Fruit fly (Drosophila melanogaster): ENCODE results near the gene Arp2.

Gene Arp2

DNA sequence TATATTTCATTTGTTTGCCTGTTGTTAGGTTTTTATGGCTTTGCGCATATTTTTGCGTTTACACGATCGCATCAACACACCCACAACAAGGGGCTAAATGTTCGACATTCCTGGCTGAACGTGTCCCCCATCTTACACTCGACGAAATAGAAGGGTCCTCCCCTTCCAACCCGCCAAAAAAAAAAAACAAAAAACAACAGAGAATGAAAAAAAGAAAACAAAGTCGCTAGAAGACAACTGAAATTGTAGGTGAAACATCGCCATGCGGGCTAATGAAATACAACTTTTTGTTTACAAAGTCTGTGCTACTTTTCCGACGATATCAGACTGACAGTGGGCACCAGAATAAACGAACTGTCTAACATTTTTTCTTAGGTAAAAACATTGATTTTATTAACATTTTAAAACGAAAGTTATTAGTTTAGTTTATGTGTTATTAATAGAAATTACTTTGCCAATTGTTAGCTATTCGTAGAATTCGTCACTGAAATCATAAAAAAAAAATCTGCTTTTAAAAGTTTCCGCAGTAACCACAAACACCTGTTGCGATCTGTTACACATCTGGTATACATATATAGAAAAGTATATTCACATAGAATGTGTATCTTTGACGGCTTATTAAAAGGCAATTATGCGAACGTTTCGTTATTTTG is 16.9 kb upstream of the Arp2 start:
- TF ChIP-seq GATAd (GFP tag; optimal IDR thresholded peaks at IDR 0.05): no peak
- TF ChIP-seq ey (GFP tag; optimal IDR thresholded peaks at IDR 0.05): peak; percentile 21

DNA sequence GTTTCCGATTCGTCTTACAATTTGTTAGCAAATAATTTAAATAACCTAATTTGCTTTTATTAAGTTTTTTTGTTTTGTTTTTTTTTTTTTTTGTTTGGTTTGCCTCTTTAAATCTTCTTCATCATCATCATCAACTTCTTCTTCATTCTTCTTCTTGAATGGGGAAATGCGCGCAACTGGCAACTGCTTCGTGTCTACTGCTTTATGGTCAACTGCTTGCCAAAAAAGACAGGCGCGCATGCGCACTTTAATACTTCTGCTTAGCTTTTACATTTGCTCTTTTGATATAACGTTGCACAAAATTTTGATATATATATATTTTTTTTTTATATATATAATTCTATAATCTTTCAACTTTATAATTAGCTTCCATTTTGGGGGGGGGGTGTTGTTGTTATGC is 11.6 kb upstream of the Arp2 start:
- TF ChIP-seq Hr78 (GFP tag; optimal IDR thresholded peaks at IDR 0.05) (no peak), OdsH (GFP tag; optimal IDR thresholded peaks at IDR 0.05) (no peak), foxo (GFP tag; optimal IDR thresholded peaks at IDR 0.05) (no peak), Mio (GFP tag; optimal IDR thresholded peaks at IDR 0.05) (no peak), Rel (GFP tag; optimal IDR thresholded peaks at IDR 0.05) (no peak), Rel (tag; optimal IDR thresholded peaks at IDR 0.05) (no peak), Hr83 (GFP tag; optimal IDR thresholded peaks at IDR 0.05; ENCODE audit: poor library complexity, severe bottlenecking) (no peak), sv (GFP tag; optimal IDR thresholded peaks at IDR 0.05) (no peak), h (GFP tag; optimal IDR thresholded peaks at IDR 0.05) (no peak), N (GFP tag; optimal IDR thresholded peaks at IDR 0.05) (no peak), Vsx2 (GFP tag; optimal IDR thresholded peaks at IDR 0.05; ENCODE audit: partially characterized antibody) (no peak), HLH106 (tag; optimal IDR thresholded peaks at IDR 0.05) (no peak), Hnf4 (GFP tag; optimal IDR thresholded peaks at IDR 0.05) (no peak)

DNA sequence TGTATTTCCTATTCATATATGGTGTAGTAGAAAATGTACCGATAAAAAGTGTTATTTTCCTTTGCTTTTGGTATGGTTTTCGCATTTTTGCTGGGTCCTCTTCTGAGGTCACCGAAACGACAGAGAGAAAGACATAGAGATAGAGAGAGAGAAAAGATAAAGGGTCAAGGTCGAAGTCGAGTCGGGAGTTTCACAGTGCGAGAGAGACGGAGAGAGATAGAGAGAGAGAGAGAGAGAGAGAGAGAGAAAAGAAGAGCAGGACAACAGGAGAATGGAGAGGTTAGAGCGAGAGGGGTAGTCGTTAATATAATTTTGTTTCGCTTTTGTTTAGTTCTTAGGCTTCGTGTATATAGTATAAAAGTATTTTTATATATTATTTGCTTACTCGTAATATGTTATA is 8.5 kb upstream of the Arp2 start:
- no peak for TF ChIP-seq pan (optimal IDR thresholded peaks at IDR 0.05)
- TF ChIP-seq GATAd (GFP tag; optimal IDR thresholded peaks at IDR 0.05): no peak
- TF ChIP-seq Hnf4 (GFP tag; optimal IDR thresholded peaks at IDR 0.05): no peak
- TF ChIP-seq Dif (GFP tag; optimal IDR thresholded peaks at IDR 0.05; ENCODE audit: partially characterized antibody): no peak
- no peak for TF ChIP-seq sage (GFP tag; optimal IDR thresholded peaks at IDR 0.05)
- TF ChIP-seq br (GFP tag; optimal IDR thresholded peaks at IDR 0.05): no peak
- TF ChIP-seq dmrt93B (GFP tag; optimal IDR thresholded peaks at IDR 0.05): no peak

DNA sequence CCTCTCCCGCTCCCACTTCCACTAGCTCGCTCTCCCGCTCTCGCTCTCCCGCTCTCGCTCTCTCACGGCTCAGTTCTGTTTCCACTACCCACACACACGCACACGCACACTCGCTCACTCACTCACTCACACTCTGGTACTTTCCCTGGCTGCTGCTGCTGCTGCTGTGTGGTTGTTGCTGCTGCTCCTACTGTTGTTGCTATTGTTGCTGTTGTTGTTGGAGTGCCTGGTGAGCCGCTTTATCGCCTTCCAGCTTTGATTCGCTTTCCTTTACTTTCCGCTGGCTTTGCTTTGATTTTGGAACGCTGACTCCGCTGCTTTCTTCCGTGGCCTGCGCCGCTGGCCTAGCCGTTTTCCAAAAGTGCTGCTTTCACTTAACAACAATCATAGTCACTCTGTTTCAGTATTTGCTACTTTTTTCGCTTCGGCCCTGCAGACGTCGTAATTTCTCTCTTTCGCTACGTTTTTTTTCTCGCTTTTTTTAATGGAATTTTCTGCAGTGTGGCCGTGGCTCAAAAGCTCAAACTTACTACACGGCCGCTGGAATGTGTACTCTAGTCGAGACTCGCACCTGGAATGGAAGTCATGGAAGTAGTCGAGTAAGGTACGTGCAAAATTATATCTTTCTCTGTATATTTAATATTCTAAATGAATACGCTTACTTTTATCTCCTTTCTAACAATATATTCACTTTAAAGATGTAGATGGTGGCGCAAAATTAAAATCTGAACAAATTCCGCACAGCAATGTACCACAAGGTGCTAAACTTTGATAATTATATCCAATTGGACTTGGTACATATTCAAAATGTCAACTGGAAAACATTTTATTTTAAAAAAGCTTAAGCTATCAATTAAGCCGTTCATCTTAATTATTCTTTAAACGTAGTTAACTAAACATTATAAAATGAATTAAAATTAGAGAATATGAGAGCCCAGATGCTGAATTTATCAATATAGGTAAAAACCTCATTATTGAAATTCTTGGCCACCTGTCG is 6.0 kb upstream of the Arp2 start, which contains the start of gene Pp2B-14D:
TSS of gene Pp2B-14D (minus strand) at position 503 of the 997 bp plus-strand sequence.
- TF ChIP-seq HLH106 (tag; optimal IDR thresholded peaks at IDR 0.05) (peak; percentile 1), Hr78 (GFP tag; optimal IDR thresholded peaks at IDR 0.05) (peak; percentile 9), Dif (GFP tag; optimal IDR thresholded peaks at IDR 0.05; ENCODE audit: partially characterized antibody) (peak; percentile 86), dsf (GFP tag; optimal IDR thresholded peaks at IDR 0.05; ENCODE audit: borderline replicate concordance) (no peak), Sp1 (GFP tag; optimal IDR thresholded peaks at IDR 0.05) (peak; percentile 43), sage (GFP tag; optimal IDR thresholded peaks at IDR 0.05) (no peak), N (GFP tag; optimal IDR thresholded peaks at IDR 0.05) (peak; percentile 77), Myc (optimal IDR thresholded peaks at IDR 0.05) (peak; percentile 43), Dfd (GFP tag; optimal IDR thresholded peaks at IDR 0.05) (peak; percentile 72), dl (GFP tag; optimal IDR thresholded peaks at IDR 0.05; ENCODE audit: insufficient read depth in 1 of 2, partially characterized antibody in 2 of 2) (peak in 1 of 2 experiments; percentile 79), Mio (GFP tag; optimal IDR thresholded peaks at IDR 0.05) (no peak), tai (GFP tag; optimal IDR thresholded peaks at IDR 0.05) (no peak), Rel (GFP tag; optimal IDR thresholded peaks at IDR 0.05) (no peak), Rel (tag; optimal IDR thresholded peaks at IDR 0.05) (peak; percentile 97), Hr83 (GFP tag; optimal IDR thresholded peaks at IDR 0.05; ENCODE audit: poor library complexity, severe bottlenecking) (peak; percentile 15), h (GFP tag; optimal IDR thresholded peaks at IDR 0.05) (no peak), woc (GFP tag; optimal IDR thresholded peaks at IDR 0.05) (no peak), GATAd (GFP tag; optimal IDR thresholded peaks at IDR 0.05) (no peak)

DNA sequence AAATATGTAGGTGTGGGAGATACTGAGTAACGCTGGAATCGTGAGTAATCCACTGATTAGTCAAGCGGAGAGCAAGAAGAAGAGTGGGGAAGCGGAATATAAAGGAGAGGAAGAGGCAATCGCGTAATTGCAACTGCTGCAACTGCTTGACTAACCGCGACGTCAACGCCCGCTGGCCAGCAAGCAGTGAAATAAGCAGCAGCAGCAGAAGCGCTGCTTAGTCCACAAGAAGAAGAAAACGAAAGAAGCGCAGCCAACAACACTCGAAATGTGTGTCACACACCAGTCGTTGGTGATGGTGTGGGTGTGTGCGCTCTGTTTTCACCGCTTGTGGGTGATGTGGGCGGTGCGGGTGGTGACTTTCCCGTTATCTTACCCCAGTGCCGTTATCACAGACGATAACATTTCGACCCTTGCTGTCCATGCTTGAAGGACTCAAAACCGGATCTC is 775 bp downstream of the Arp2 start:
- TF ChIP-seq CrebA (GFP tag; optimal IDR thresholded peaks at IDR 0.05; ENCODE audit: borderline replicate concordance) (no peak), dl (GFP tag; optimal IDR thresholded peaks at IDR 0.05; ENCODE audit: insufficient read depth in 1 of 2, partially characterized antibody in 2 of 2) (no peak), Rel (GFP tag; optimal IDR thresholded peaks at IDR 0.05) (no peak), Rel (tag; optimal IDR thresholded peaks at IDR 0.05) (peak; percentile 28), N (GFP tag; optimal IDR thresholded peaks at IDR 0.05) (peak; percentile 59), psq (GFP tag; optimal IDR thresholded peaks at IDR 0.05) (peak; percentile 83), Jra (GFP tag; optimal IDR thresholded peaks at IDR 0.05) (peak; percentile 78), br (GFP tag; optimal IDR thresholded peaks at IDR 0.05) (no peak), OdsH (GFP tag; optimal IDR thresholded peaks at IDR 0.05) (no peak), Dfd (GFP tag; optimal IDR thresholded peaks at IDR 0.05) (no peak), sv (GFP tag; optimal IDR thresholded peaks at IDR 0.05) (no peak), usp (GFP tag; optimal IDR thresholded peaks at IDR 0.05) (no peak), Abd-B (GFP tag; optimal IDR thresholded peaks at IDR 0.05) (peak; percentile 15), Hnf4 (GFP tag; optimal IDR thresholded peaks at IDR 0.05) (no peak)
